Worm (Caenorhabditis elegans) whole organism, L4 larva: Measurements from ENCODE around the gene cuc-1.

Source experiments
- Y48G9A.11 ChIP-seq: fragments of 200-800 bp; sonication (Bioruptor generic); IDR thresholded peaks from 2 replicates; pipeline ENCODE4 v1.3.6; 2022; ENCODE audit warnings: missing genetic modification reagents, missing genetic modification characterization, missing compliant biosample characterization
- ama-1 ChIP-seq: fragments of 150-350 bp; optimal IDR thresholded peaks from 2 replicates; lab custom pipeline; 2014; ENCODE audit warnings: inconsistent platforms, mixed read lengths
- ceh-82 ChIP-seq: sonication (generic microtip); optimal IDR thresholded peaks from 2 replicates; lab custom pipeline; 2017; ENCODE audit warnings: missing biosample characterization, missing genetic modification characterization
- duxl-1 ChIP-seq: sonication (generic microtip); optimal IDR thresholded peaks from 2 replicates; lab custom pipeline; 2016; ENCODE audit warnings: mild to moderate bottlenecking, missing genetic modification characterization, moderate library complexity, missing compliant biosample characterization; ENCODE audit not compliant: poor library complexity
- fkh-10 ChIP-seq: fragments of 150-350 bp; optimal IDR thresholded peaks from 2 replicates; lab custom pipeline; 2014; ENCODE audit warnings: missing biosample characterization, missing genetic modification reagents, missing genetic modification characterization
- mdt-29 ChIP-seq: fragments of 200-800 bp; sonication (Bioruptor generic); IDR thresholded peaks from 2 replicates; pipeline ENCODE4 v1.3.6; 2022; ENCODE audit warnings: missing genetic modification reagents, missing genetic modification characterization, missing compliant biosample characterization
- nhr-10 ChIP-seq: fragments of 150-350 bp; optimal IDR thresholded peaks from 2 replicates; lab custom pipeline; 2014; ENCODE audit warnings: missing biosample characterization, missing genetic modification characterization
- nhr-28 ChIP-seq: fragments of 150-350 bp; optimal IDR thresholded peaks from 2 replicates; lab custom pipeline; 2014; ENCODE audit warnings: missing biosample characterization, missing genetic modification characterization
- nhr-77 ChIP-seq: fragments of 150-350 bp; optimal IDR thresholded peaks from 2 replicates; lab custom pipeline; 2014; ENCODE audit warnings: missing biosample characterization, missing genetic modification characterization
- pha-4 ChIP-seq, 2 experiments: fragments of 150-350 bp in 1 of 2; fragments of 200-800 bp in 1 of 2; sonication (Bioruptor generic) in 1 of 2; IDR thresholded peaks in 1 of 2; optimal IDR thresholded peaks in 1 of 2; 2 replicates each; pipeline versions ENCODE4 v1.3.6 to Lab custom; 2014 to 2022; ENCODE audit warnings: missing genetic modification characterization in 2 of 2, missing genetic modification reagents in 2 of 2, missing biosample characterization in 1 of 2, missing compliant biosample characterization in 1 of 2

DNA sequence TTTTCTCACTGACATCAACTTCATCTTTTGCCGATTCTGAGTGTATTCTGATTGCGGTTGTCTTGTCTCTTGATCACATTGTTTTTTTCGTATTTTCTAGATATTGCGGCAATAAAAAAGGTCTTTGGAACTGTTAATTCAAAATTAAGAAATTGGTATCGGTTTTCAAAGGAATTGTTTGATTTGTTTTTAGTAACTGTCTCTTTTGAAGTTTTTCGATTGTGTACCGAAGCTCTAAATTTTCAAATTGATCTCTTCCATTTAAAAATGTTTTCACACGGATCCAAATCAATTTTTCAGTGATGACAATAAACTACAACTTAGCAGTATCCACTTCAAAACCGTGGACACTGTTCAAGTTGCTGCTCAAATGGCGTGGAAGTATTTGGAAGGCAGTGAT, 39.9 kb upstream of the cuc-1 start, which contains the start of gene best-24:
- TF ChIP-seq nhr-10 (tag; lab: Kevin White, UChicago): no peak
- no peak for TF ChIP-seq Y48G9A.11
- no peak for TF ChIP-seq nhr-28 (tag; lab: Kevin White, UChicago)
- no peak for TF ChIP-seq pha-4 (GFP tag; IDR thresholded peaks at IDR 0.05; lab: Robert Waterston, UW)
- TF ChIP-seq pha-4 (tag; optimal IDR thresholded peaks at IDR 0.05; lab: Kevin White, UChicago): no peak
- no peak for TF ChIP-seq ama-1 (lab: Kevin White, UChicago)
- TF ChIP-seq nhr-77 (tag; lab: Kevin White, UChicago): no peak
- no peak for TF ChIP-seq duxl-1 (tag; lab: Kevin White, UChicago)
- no peak for TF ChIP-seq ceh-82 (tag; lab: Kevin White, UChicago)
- TF ChIP-seq mdt-29: no peak
- no peak for TF ChIP-seq fkh-10 (GFP tag; lab: Kevin White, UChicago)
